Fruit fly (Drosophila melanogaster) whole organism, prepupa: ENCODE measurements around the gene LManII.

Experiments used
- Blimp-1 ChIP-seq: fragments of 200-800 bp; sonication (Bioruptor generic); optimal IDR thresholded peaks from 3 replicates; lab custom pipeline; 2017; ENCODE audit warnings: missing biosample characterization, missing genetic modification characterization, mild to moderate bottlenecking, moderate library complexity, missing genetic modification reagents
- CG10631 ChIP-seq: fragments of 200-800 bp; sonication (Bioruptor generic); optimal IDR thresholded peaks from 2 replicates; lab custom pipeline; 2016; ENCODE audit warnings: missing biosample characterization, missing genetic modification characterization
- CG10669 ChIP-seq: fragments of 200-800 bp; sonication (Bioruptor generic); optimal IDR thresholded peaks from 3 replicates; lab custom pipeline; 2018; ENCODE audit warnings: missing biosample characterization, mild to moderate bottlenecking, missing genetic modification characterization, moderate library complexity
- CG11294 ChIP-seq: fragments of 200-800 bp; sonication (Bioruptor generic); IDR thresholded peaks from 2 replicates; pipeline ENCODE4 v1.3.6; 2022; ENCODE audit warnings: missing biosample characterization, missing genetic modification characterization
- CG11762 ChIP-seq: fragments of 200-800 bp; sonication (Bioruptor generic); optimal IDR thresholded peaks from 3 replicates; lab custom pipeline; 2016; ENCODE audit warnings: missing biosample characterization, missing genetic modification characterization; ENCODE audit not compliant: insufficient read depth
- CG11902 ChIP-seq: fragments of 200-800 bp; sonication (Bioruptor generic); optimal IDR thresholded peaks from 3 replicates; lab custom pipeline; 2016; ENCODE audit warnings: missing biosample characterization, missing genetic modification characterization
- CG15336 ChIP-seq: fragments of 200-800 bp; sonication (Bioruptor generic); IDR thresholded peaks from 2 replicates; pipeline ENCODE4 v1.3.6; 2022; ENCODE audit warnings: missing biosample characterization, missing genetic modification characterization
- CG3032 ChIP-seq: fragments of 200-800 bp; optimal IDR thresholded peaks from 2 replicates; lab custom pipeline; 2019; ENCODE audit warnings: missing biosample characterization, mild to moderate bottlenecking, missing genetic modification characterization, moderate library complexity
- CG32006 ChIP-seq: fragments of 200-800 bp; sonication (Bioruptor generic); optimal IDR thresholded peaks from 3 replicates; lab custom pipeline; 2017; ENCODE audit warnings: missing biosample characterization, mild to moderate bottlenecking, missing genetic modification characterization
- CG34406 ChIP-seq: fragments of 200-800 bp; sonication (Bioruptor generic); optimal IDR thresholded peaks from 3 replicates; lab custom pipeline; 2016; ENCODE audit warnings: missing biosample characterization, missing genetic modification characterization
- CG3919 ChIP-seq: fragments of 200-800 bp; sonication (Bioruptor generic); optimal IDR thresholded peaks from 3 replicates; lab custom pipeline; 2016; ENCODE audit warnings: missing biosample characterization, missing genetic modification characterization
- CG4318 ChIP-seq: fragments of 200-800 bp; sonication (Bioruptor generic); optimal IDR thresholded peaks from 3 replicates; lab custom pipeline; 2017; ENCODE audit warnings: missing biosample characterization, mild to moderate bottlenecking, missing genetic modification characterization
- CG6808 ChIP-seq: fragments of 200-800 bp; sonication (Bioruptor generic); optimal IDR thresholded peaks from 3 replicates; lab custom pipeline; 2017; ENCODE audit warnings: missing biosample characterization, missing genetic modification characterization, mild to moderate bottlenecking, moderate library complexity, missing genetic modification reagents
- CG6854 ChIP-seq: fragments of 200-800 bp; sonication (Bioruptor generic); optimal IDR thresholded peaks from 2 replicates; lab custom pipeline; 2017; ENCODE audit warnings: missing biosample characterization, mild to moderate bottlenecking, missing genetic modification characterization
- CG8119 ChIP-seq: fragments of 200-800 bp; sonication (Bioruptor generic); IDR thresholded peaks from 3 replicates; pipeline ENCODE4 v1.3.6; 2022; ENCODE audit warnings: missing biosample characterization, missing genetic modification characterization
- CG8319 ChIP-seq: fragments of 200-800 bp; sonication (Bioruptor generic); optimal IDR thresholded peaks from 3 replicates; lab custom pipeline; 2016; ENCODE audit warnings: missing biosample characterization, missing genetic modification characterization
- CG8632 ChIP-seq: fragments of 200-800 bp; sonication (Bioruptor generic); optimal IDR thresholded peaks from 3 replicates; lab custom pipeline; 2016; ENCODE audit warnings: missing biosample characterization, missing genetic modification characterization
- Eip75B ChIP-seq: fragments of 200-800 bp; sonication (Bioruptor generic); optimal IDR thresholded peaks from 3 replicates; lab custom pipeline; 2016; ENCODE audit warnings: missing biosample characterization, missing genetic modification characterization
- Eip78C ChIP-seq: fragments of 200-800 bp; sonication (Bioruptor generic); peaks from one replicate; lab custom pipeline; 2016; ENCODE audit warnings: missing biosample characterization, missing genetic modification characterization
- Eip93F ChIP-seq: fragments of 200-800 bp; sonication (Bioruptor generic); optimal IDR thresholded peaks from 2 replicates; lab custom pipeline; 2016; ENCODE audit warnings: missing biosample characterization, mild to moderate bottlenecking, missing genetic modification characterization
- Ets96B ChIP-seq: fragments of 200-800 bp; optimal IDR thresholded peaks from 2 replicates; lab custom pipeline; 2019; ENCODE audit warnings: missing biosample characterization, mild to moderate bottlenecking, missing genetic modification characterization, moderate library complexity
- Gug ChIP-seq: fragments of 200-800 bp; sonication (Bioruptor generic); IDR thresholded peaks from 2 replicates; pipeline ENCODE4 v1.3.6; 2022; ENCODE audit warnings: missing biosample characterization, missing genetic modification characterization
- Hr38 ChIP-seq: sonication (Bioruptor generic); optimal IDR thresholded peaks from 2 replicates; lab custom pipeline; 2016; ENCODE audit warnings: missing biosample characterization, missing genetic modification characterization
- Hr39 ChIP-seq: fragments of 200-800 bp; sonication (Bioruptor generic); optimal IDR thresholded peaks from 2 replicates; lab custom pipeline; 2016; ENCODE audit warnings: missing biosample characterization, missing genetic modification characterization
- Hr4 ChIP-seq: fragments of 200-800 bp; sonication (Bioruptor generic); optimal IDR thresholded peaks from 3 replicates; lab custom pipeline; 2016; ENCODE audit warnings: missing biosample characterization, missing genetic modification characterization
- Lpt ChIP-seq: fragments of 200-800 bp; sonication (Bioruptor generic); optimal IDR thresholded peaks from 3 replicates; lab custom pipeline; 2016; ENCODE audit warnings: missing biosample characterization, missing genetic modification characterization
- Met ChIP-seq: fragments of 200-800 bp; sonication (Bioruptor generic); optimal IDR thresholded peaks from 3 replicates; lab custom pipeline; 2016; ENCODE audit warnings: missing biosample characterization, missing genetic modification characterization
- OdsH ChIP-seq: fragments of 200-800 bp; sonication (Bioruptor generic); optimal IDR thresholded peaks from 3 replicates; lab custom pipeline; 2016; ENCODE audit warnings: missing biosample characterization, missing genetic modification characterization
- Sox102F ChIP-seq: fragments of 200-800 bp; sonication (Bioruptor generic); optimal IDR thresholded peaks from 2 replicates; lab custom pipeline; 2016; ENCODE audit warnings: missing biosample characterization, mild to moderate bottlenecking, missing genetic modification characterization
- achi ChIP-seq: fragments of 200-800 bp; sonication (Bioruptor generic); optimal IDR thresholded peaks from 3 replicates; lab custom pipeline; 2016; ENCODE audit warnings: missing biosample characterization, missing genetic modification characterization
- dac ChIP-seq: fragments of 200-800 bp; sonication (Bioruptor generic); optimal IDR thresholded peaks from 2 replicates; lab custom pipeline; 2017; ENCODE audit warnings: missing biosample characterization, mild to moderate bottlenecking, missing genetic modification characterization
- dsx ChIP-seq: fragments of 200-800 bp; optimal IDR thresholded peaks from 3 replicates; lab custom pipeline; 2019; ENCODE audit warnings: missing biosample characterization, mild to moderate bottlenecking, missing genetic modification characterization, moderate library complexity; ENCODE audit not compliant: poor library complexity, severe bottlenecking
- esn ChIP-seq: fragments of 200-800 bp; sonication (Bioruptor generic); optimal IDR thresholded peaks from 2 replicates; lab custom pipeline; 2016; ENCODE audit warnings: missing biosample characterization, mild to moderate bottlenecking, missing genetic modification characterization, moderate library complexity
- fkh ChIP-seq: fragments of 200-800 bp; sonication (Bioruptor generic); optimal IDR thresholded peaks from 3 replicates; lab custom pipeline; 2017; ENCODE audit warnings: missing biosample characterization, mild to moderate bottlenecking, missing genetic modification characterization, moderate library complexity
- lz ChIP-seq: fragments of 200-800 bp; sonication (Bioruptor generic); optimal IDR thresholded peaks from 3 replicates; lab custom pipeline; 2016; ENCODE audit warnings: missing biosample characterization, missing genetic modification characterization
- net ChIP-seq: fragments of 200-800 bp; sonication (Bioruptor generic); optimal IDR thresholded peaks from 3 replicates; lab custom pipeline; 2016; ENCODE audit warnings: missing biosample characterization, missing genetic modification characterization
- pdm3 ChIP-seq: fragments of 200-800 bp; sonication (Bioruptor generic); optimal IDR thresholded peaks from 3 replicates; lab custom pipeline; 2016; ENCODE audit warnings: missing biosample characterization, missing genetic modification characterization
- salr ChIP-seq, 2 experiments: fragments of 200-800 bp; sonication (Bioruptor generic); optimal IDR thresholded peaks; 3 replicates each; lab custom pipeline; 2016 to 2018; ENCODE audit warnings: missing biosample characterization in 2 of 2, missing genetic modification characterization in 2 of 2, mild to moderate bottlenecking in 1 of 2
- ss ChIP-seq, 2 experiments: fragments of 200-800 bp; sonication (Bioruptor generic); optimal IDR thresholded peaks; 2 replicates in 1 of 2; 3 replicates in 1 of 2; lab custom pipeline; 2017 to 2018; ENCODE audit warnings: mild to moderate bottlenecking in 2 of 2, missing biosample characterization in 2 of 2, missing genetic modification characterization in 2 of 2, moderate library complexity in 1 of 2
- vri ChIP-seq: fragments of 200-800 bp; sonication (Bioruptor generic); optimal IDR thresholded peaks from 3 replicates; lab custom pipeline; 2016; ENCODE audit warnings: missing biosample characterization, mild to moderate bottlenecking, missing genetic modification characterization

LManII gene

dm6 chr2L:10468388-10468787 lies 10.9 kb downstream of the LManII start (continued):
- TF ChIP-seq vri, result no peak
- TF ChIP-seq OdsH (GFP tag; lab: Kevin White, UChicago), result peak; percentile 58
- peak; percentile 54 for TF ChIP-seq achi (GFP tag; lab: Kevin White, UChicago)
- TF ChIP-seq ss (GFP tag; optimal IDR thresholded peaks at IDR 0.05; lab: Kevin White, UChicago), result no peak
- peak; percentile 4 for TF ChIP-seq Hr39
- no peak for TF ChIP-seq Hr38
- peak; percentile 48 for TF ChIP-seq CG6808 (GFP tag; lab: Kevin White, UChicago)
- peak in 1 of 2 experiments; percentile 30 for TF ChIP-seq salr (GFP tag; optimal IDR thresholded peaks at IDR 0.05; lab: Kevin White, UChicago)
- peak; percentile 60 for TF ChIP-seq pdm3 (GFP tag; lab: Kevin White, UChicago)
- TF ChIP-seq Eip75B, result peak; percentile 5
- TF ChIP-seq Eip93F, result no peak
- TF ChIP-seq fkh (GFP tag; lab: Kevin White, UChicago), result no peak
- peak; percentile 43 for TF ChIP-seq Hr4 (GFP tag; lab: Kevin White, UChicago)
- peak; percentile 55 for TF ChIP-seq CG3919 (GFP tag; lab: Kevin White, UChicago)
- TF ChIP-seq Blimp-1 (GFP tag; lab: Kevin White, UChicago), result no peak

dm6 chr2L:10468978-10469377 lies 11.5 kb downstream of the LManII start:
- TF ChIP-seq CG3032 (no peak), CG34406 (GFP tag; lab: Kevin White, UChicago) (no peak)

DNA sequence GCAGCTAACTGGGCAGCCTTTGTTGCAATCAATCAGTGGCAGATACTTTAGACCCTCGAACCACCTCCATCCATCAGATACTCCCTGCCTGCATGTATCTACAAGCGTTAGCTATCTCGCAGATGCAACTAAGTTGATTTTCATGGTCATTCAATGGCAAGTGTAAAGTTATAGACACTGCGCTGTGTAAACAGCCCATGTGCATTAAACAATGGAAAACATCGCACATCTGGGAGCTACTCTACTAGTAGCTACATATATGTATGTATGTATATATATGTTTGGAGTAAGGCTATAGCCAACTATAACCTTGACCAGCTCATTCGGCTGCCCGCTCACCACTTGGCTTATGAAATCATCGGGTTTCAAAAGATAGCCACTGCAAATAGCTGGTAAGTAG lies 12.8 kb downstream of the LManII start:
- TF ChIP-seq Eip78C (GFP tag; lab: Kevin White, UChicago), result peak; percentile 16
- TF ChIP-seq CG4318 (GFP tag; lab: Kevin White, UChicago), result no peak
- TF ChIP-seq fkh (GFP tag; lab: Kevin White, UChicago), result no peak
- TF ChIP-seq esn (GFP tag; lab: Kevin White, UChicago), result no peak
- no peak for TF ChIP-seq CG8632
- peak; percentile 36 for TF ChIP-seq dsx (GFP tag; lab: Kevin White, UChicago)
- TF ChIP-seq Blimp-1 (GFP tag; lab: Kevin White, UChicago), result no peak
- TF ChIP-seq Met (GFP tag; lab: Kevin White, UChicago), result no peak
- TF ChIP-seq CG34406 (GFP tag; lab: Kevin White, UChicago), result no peak

dm6 chr2L:10472257-10472656 lies 14.8 kb downstream of the LManII start:
- no peak for TF ChIP-seq Eip75B
- TF ChIP-seq Blimp-1 (GFP tag; lab: Kevin White, UChicago), result no peak
- no peak for TF ChIP-seq CG32006 (GFP tag; lab: Kevin White, UChicago)
- TF ChIP-seq fkh (GFP tag; lab: Kevin White, UChicago), result peak; percentile 69
- TF ChIP-seq net (GFP tag; lab: Kevin White, UChicago), result no peak

- TF ChIP-seq Hr39, result peak; percentile 82
- TF ChIP-seq Eip78C (GFP tag; lab: Kevin White, UChicago), result peak; percentile 99
- TF ChIP-seq CG6808 (GFP tag; lab: Kevin White, UChicago), result peak; percentile 94
- TF ChIP-seq dsx (GFP tag; lab: Kevin White, UChicago), result peak; percentile 96
- TF ChIP-seq Met (GFP tag; lab: Kevin White, UChicago), result peak; percentile 85
- TF ChIP-seq net (GFP tag; lab: Kevin White, UChicago), result peak; percentile 98
- peak; percentile 94 for TF ChIP-seq esn (GFP tag; lab: Kevin White, UChicago)
- TF ChIP-seq CG11294 (GFP tag; lab: Robert Waterston, UW), result peak; percentile 98
- peak; percentile 95 for TF ChIP-seq CG8319
- peak; percentile 96 for TF ChIP-seq CG8632
- TF ChIP-seq salr (GFP tag; optimal IDR thresholded peaks at IDR 0.05; lab: Kevin White, UChicago), result peak; percentile 94 to 96
- TF ChIP-seq achi (GFP tag; lab: Kevin White, UChicago), result peak; percentile 96
- peak; percentile 91 for TF ChIP-seq lz (GFP tag; lab: Kevin White, UChicago)
- peak; percentile 98 for TF ChIP-seq Ets96B (tag; lab: Kevin White, UChicago)
- peak; percentile 99 for TF ChIP-seq CG8119 (GFP tag; lab: Robert Waterston, UW)
- TF ChIP-seq Gug (GFP tag; lab: Robert Waterston, UW), result peak; percentile 99
- peak; percentile 98 for TF ChIP-seq CG10669 (GFP tag; lab: Kevin White, UChicago)
- peak; percentile 79 for TF ChIP-seq CG6854 (GFP tag; lab: Kevin White, UChicago)
- peak; percentile 98 for TF ChIP-seq CG10631 (GFP tag; lab: Kevin White, UChicago)
- TF ChIP-seq dac (GFP tag; lab: Kevin White, UChicago), result peak; percentile 97
- peak; percentile 97 for TF ChIP-seq Lpt (GFP tag; lab: Kevin White, UChicago)
- TF ChIP-seq pdm3 (GFP tag; lab: Kevin White, UChicago), result peak; percentile 95
- TF ChIP-seq Hr4 (GFP tag; lab: Kevin White, UChicago), result peak; percentile 98
- peak; percentile 93 for TF ChIP-seq Sox102F (GFP tag; lab: Kevin White, UChicago)
- TF ChIP-seq OdsH (GFP tag; lab: Kevin White, UChicago), result peak; percentile 97
- TF ChIP-seq CG3032, result peak; percentile 97
- TF ChIP-seq CG34406 (GFP tag; lab: Kevin White, UChicago), result peak; percentile 96
- TF ChIP-seq CG15336 (GFP tag; lab: Robert Waterston, UW), result peak; percentile 99
- peak; percentile 84 for TF ChIP-seq CG11902
- peak; percentile 97 for TF ChIP-seq CG11762 (GFP tag; lab: Kevin White, UChicago)
Observed at dm6 chr2L:10474268-10474678, 16.8 kb downstream of the LManII start, which contains the start of gene RluA-1. Gene RluA-1 (minus strand): TSS chr2L:10474349.
